Fruit fly (Drosophila melanogaster) whole organism, adult: Measurements from ENCODE around the gene chrb.

Experiments
- CG11617 ChIP-seq: fragments of 200-800 bp; sonication (Bioruptor generic); optimal IDR thresholded peaks from 2 replicates; lab custom pipeline; 2017; ENCODE audit warnings: mild to moderate bottlenecking, missing biosample characterization, missing genetic modification reagents, missing genetic modification characterization
- CG12768 ChIP-seq: fragments of 200-800 bp; sonication (Bioruptor generic); optimal IDR thresholded peaks from 2 replicates; lab custom pipeline; 2017; ENCODE audit warnings: missing biosample characterization, missing genetic modification characterization, mild to moderate bottlenecking, moderate library complexity, missing genetic modification reagents
- CG14711 ChIP-seq: fragments of 200-800 bp; sonication (Bioruptor generic); optimal IDR thresholded peaks from 2 replicates; lab custom pipeline; 2018; ENCODE audit warnings: missing biosample characterization, mild to moderate bottlenecking, missing genetic modification characterization, moderate library complexity
- CG1620 ChIP-seq: fragments of 200-800 bp; sonication (Bioruptor generic); optimal IDR thresholded peaks from 2 replicates; lab custom pipeline; 2016; ENCODE audit warnings: missing biosample characterization, missing genetic modification characterization
- CG33017 ChIP-seq: fragments of 200-800 bp; sonication (Bioruptor generic); optimal IDR thresholded peaks from 2 replicates; lab custom pipeline; 2018; ENCODE audit warnings: missing biosample characterization, mild to moderate bottlenecking, missing genetic modification characterization, moderate library complexity
- CG5204 ChIP-seq: fragments of 200-800 bp; sonication (Bioruptor generic); optimal IDR thresholded peaks from 2 replicates; lab custom pipeline; 2016; ENCODE audit warnings: missing biosample characterization, missing genetic modification characterization
- CG7045 ChIP-seq: fragments of 200-800 bp; sonication (Bioruptor generic); optimal IDR thresholded peaks from 2 replicates; lab custom pipeline; 2017; ENCODE audit warnings: missing biosample characterization, mild to moderate bottlenecking, missing genetic modification characterization
- CG7101 ChIP-seq: fragments of 200-800 bp; sonication (Bioruptor generic); optimal IDR thresholded peaks from 2 replicates; lab custom pipeline; 2018; ENCODE audit warnings: missing biosample characterization, mild to moderate bottlenecking, missing genetic modification characterization, moderate library complexity
- Clk ChIP-seq: fragments of 200-800 bp; sonication (Bioruptor generic); optimal IDR thresholded peaks from 2 replicates; lab custom pipeline; 2017; ENCODE audit warnings: missing biosample characterization, missing genetic modification characterization
- Crg-1 ChIP-seq: fragments of 200-800 bp; sonication (Bioruptor generic); optimal IDR thresholded peaks from 2 replicates; lab custom pipeline; 2016; ENCODE audit warnings: missing biosample characterization, missing genetic modification characterization
- Hr96 ChIP-seq: fragments of 200-800 bp; sonication (Bioruptor generic); optimal IDR thresholded peaks from 2 replicates; lab custom pipeline; 2016; ENCODE audit warnings: missing biosample characterization, missing genetic modification characterization
- Mnt ChIP-seq: fragments of 200-800 bp; sonication (Bioruptor generic); optimal IDR thresholded peaks from 2 replicates; lab custom pipeline; 2016; ENCODE audit warnings: missing biosample characterization, mild to moderate bottlenecking, missing genetic modification characterization
- bab1 ChIP-seq: fragments of 200-800 bp; sonication (Bioruptor generic); optimal IDR thresholded peaks from 3 replicates; lab custom pipeline; 2019; ENCODE audit warnings: missing biosample characterization, mild to moderate bottlenecking, missing genetic modification characterization, moderate library complexity
- cic ChIP-seq: fragments of 200-800 bp; sonication (Bioruptor generic); optimal IDR thresholded peaks from 2 replicates; lab custom pipeline; 2017; ENCODE audit warnings: missing biosample characterization, mild to moderate bottlenecking, missing genetic modification characterization, moderate library complexity
- cnc ChIP-seq, 2 experiments: fragments of >200 bp; optimal IDR thresholded peaks; 2 replicates each; lab custom pipeline; 2017
- kay ChIP-seq: fragments of 200-800 bp; sonication (Bioruptor generic); peaks from one replicate; lab custom pipeline; 2016; ENCODE audit warnings: missing biosample characterization, missing genetic modification characterization, borderline replicate concordance
- ovo ChIP-seq: fragments of 200-800 bp; sonication (Bioruptor generic); optimal IDR thresholded peaks from 2 replicates; lab custom pipeline; 2016; ENCODE audit warnings: missing biosample characterization, missing genetic modification characterization
- pad ChIP-seq: fragments of 200-800 bp; sonication (Bioruptor generic); optimal IDR thresholded peaks from 3 replicates; lab custom pipeline; 2017; ENCODE audit warnings: missing biosample characterization, missing genetic modification characterization, mild to moderate bottlenecking, moderate library complexity, missing genetic modification reagents
- tj ChIP-seq: fragments of 200-800 bp; sonication (Bioruptor generic); optimal IDR thresholded peaks from 3 replicates; lab custom pipeline; 2017; ENCODE audit warnings: missing biosample characterization, mild to moderate bottlenecking, missing genetic modification characterization, moderate library complexity
- toe ChIP-seq: fragments of 200-800 bp; sonication (Bioruptor generic); optimal IDR thresholded peaks from 2 replicates; lab custom pipeline; 2016; ENCODE audit warnings: missing biosample characterization, missing genetic modification characterization

The chrb gene

DNA sequence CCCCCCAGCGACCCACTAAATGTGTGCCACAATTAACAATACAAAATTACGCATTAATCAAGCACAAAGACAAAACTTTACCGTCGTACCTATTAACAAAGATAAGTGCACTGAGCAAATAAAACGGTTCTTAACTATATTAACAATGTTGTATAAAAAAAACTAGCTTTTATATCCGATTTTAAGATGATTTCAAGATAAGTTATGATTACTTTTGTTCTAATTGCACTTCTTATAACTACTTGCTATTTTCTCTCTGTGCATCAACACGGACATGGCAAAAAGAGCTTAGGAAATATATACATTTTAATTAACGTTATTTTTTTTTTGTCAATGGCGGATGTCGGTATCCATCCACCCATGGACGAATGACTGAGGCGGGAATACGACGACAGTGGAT lies 48.8 kb downstream of the chrb start:
- no peak for TF ChIP-seq CG14711 (tag; lab: Kevin White, UChicago)
- TF ChIP-seq CG33017 (tag; lab: Kevin White, UChicago), result no peak
- no peak for TF ChIP-seq Clk (GFP tag; lab: Kevin White, UChicago)

DNA sequence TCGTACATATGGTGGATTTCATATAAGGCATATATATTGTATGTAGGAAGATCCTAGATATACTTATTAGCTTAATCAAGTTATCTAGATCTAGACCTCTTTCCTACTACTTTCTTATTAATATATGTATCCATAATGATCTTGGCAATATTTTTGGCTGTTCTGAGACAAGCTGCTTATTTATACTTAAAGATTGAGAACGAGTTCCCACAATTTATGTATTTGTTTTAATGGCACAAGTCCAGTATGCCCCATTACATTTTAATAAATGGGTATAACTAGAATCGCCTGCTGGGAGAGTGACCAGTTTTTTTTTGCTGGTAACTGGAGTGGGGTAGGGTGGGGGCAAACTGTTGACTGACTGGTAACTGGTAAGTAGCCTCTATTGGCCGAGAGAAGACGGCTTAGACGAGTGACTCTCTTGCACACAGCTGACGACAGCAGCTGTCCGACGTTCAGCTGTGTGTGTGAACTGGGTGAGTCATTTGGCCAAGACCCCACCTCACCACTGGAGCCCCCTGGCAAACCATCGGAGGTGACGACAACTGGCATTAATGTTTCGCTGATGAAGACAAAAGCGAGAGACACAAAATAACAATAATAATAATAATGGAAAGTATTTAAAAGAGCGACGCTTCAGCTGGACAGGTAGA lies 49.5 kb downstream of the chrb start:
- TF ChIP-seq kay (GFP tag; lab: Kevin White, UChicago), result peak; percentile 89
- no peak for TF ChIP-seq CG12768 (GFP tag; lab: Kevin White, UChicago)
- TF ChIP-seq tj (GFP tag; lab: Kevin White, UChicago), result peak; percentile 81

DNA sequence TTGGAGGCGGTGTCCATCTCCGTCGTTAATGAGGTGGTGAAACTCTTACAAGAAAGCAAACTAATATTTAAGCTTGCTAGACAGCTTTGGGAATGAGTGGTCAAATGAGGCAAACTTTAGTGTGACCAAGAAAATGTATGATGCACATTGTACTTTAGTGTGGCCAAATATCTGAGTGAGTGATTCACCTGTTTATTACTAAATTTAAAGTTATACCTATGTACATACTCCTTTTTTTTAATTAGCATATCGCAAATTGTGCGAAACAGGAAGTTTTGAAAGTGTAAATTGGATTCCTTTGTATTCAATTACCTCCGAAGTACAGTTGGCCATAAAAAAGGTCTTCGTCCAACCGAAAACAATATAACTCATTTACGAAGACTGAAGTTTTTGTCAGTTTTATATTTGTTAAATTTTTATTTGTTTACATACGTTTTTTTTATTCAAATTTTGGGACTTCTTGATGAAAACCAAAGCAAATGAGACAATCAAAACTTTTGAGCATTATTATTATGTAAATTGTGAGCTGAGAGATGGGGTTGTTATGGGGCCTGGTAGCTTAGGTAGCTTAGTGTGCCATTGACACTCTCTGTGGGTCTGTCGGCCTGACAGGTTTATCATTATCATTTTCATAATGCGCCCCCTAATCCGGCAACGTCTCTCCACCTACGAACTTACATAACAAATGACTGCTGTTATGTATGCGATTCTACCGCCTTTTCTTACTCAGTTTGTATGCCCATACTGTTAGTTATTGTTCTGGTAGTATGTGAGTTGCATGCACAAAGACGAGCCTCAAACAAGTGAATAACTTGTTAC lies 52.4 kb downstream of the chrb start:
- TF ChIP-seq kay (GFP tag; lab: Kevin White, UChicago) (no peak), CG7101 (tag; lab: Kevin White, UChicago) (no peak), toe (GFP tag; lab: Kevin White, UChicago) (no peak), ovo (GFP tag; lab: Kevin White, UChicago) (no peak), pad (no peak), Crg-1 (no peak), CG12768 (GFP tag; lab: Kevin White, UChicago) (no peak), CG7045 (GFP tag; lab: Kevin White, UChicago) (no peak), Mnt (GFP tag; lab: Kevin White, UChicago) (no peak), CG1620 (GFP tag; lab: Kevin White, UChicago) (no peak), bab1 (GFP tag; lab: Kevin White, UChicago) (no peak), cic (GFP tag; lab: Kevin White, UChicago) (no peak), cnc (optimal IDR thresholded peaks at IDR 0.05; lab: Kevin White, UChicago) (no peak), Hr96 (GFP tag; lab: Kevin White, UChicago) (no peak), tj (GFP tag; lab: Kevin White, UChicago) (no peak), CG5204 (no peak), CG14711 (tag; lab: Kevin White, UChicago) (no peak), CG11617 (GFP tag; lab: Kevin White, UChicago) (no peak), Clk (GFP tag; lab: Kevin White, UChicago) (no peak), CG33017 (tag; lab: Kevin White, UChicago) (no peak)

DNA sequence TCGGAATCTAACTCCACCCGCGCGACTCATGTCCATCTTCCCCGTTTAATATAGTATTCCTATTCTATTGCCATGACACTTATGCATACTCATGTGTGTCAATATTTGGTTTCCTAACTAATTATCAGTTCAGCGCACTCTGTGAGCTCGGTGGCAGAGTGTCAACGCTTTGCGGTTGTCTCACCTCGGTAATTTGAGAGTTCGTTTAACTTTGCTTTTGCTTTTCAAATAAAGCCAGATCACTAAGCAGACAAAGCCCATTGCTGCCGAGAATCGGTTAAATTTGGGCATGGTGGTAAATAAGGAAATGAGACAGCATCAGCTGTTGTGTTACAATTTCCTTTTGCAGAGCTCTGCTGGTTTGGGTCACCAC lies 53.0 kb downstream of the chrb start:
- peak; percentile 42 for TF ChIP-seq Crg-1
- no peak for TF ChIP-seq cnc (optimal IDR thresholded peaks at IDR 0.05; lab: Kevin White, UChicago)
- TF ChIP-seq bab1 (GFP tag; lab: Kevin White, UChicago), result no peak
- peak; percentile 26 for TF ChIP-seq CG7101 (tag; lab: Kevin White, UChicago)
- peak; percentile 6 for TF ChIP-seq cic (GFP tag; lab: Kevin White, UChicago)

DNA sequence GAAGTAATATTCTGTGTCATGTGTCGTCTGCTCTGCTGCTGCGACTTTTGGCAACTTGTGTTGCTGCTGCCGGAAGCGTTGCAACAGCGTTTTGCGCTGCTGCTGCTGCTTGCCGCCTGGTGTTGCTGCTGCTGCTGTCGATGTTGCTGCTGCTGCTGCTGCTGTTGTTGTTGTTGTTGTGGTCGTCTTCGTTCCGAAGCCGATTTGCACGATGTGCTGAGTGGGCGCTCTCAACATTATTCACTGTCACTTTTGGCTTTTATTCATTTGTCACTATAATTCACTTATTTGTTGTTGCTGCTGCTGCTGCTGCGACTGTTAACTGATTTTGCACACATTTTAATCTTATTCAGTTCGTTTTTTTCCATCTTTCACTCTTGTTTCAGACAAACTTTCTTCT lies 55.1 kb downstream of the chrb start:
- no peak for TF ChIP-seq CG7101 (tag; lab: Kevin White, UChicago)
- peak; percentile 1 for TF ChIP-seq tj (GFP tag; lab: Kevin White, UChicago)

DNA sequence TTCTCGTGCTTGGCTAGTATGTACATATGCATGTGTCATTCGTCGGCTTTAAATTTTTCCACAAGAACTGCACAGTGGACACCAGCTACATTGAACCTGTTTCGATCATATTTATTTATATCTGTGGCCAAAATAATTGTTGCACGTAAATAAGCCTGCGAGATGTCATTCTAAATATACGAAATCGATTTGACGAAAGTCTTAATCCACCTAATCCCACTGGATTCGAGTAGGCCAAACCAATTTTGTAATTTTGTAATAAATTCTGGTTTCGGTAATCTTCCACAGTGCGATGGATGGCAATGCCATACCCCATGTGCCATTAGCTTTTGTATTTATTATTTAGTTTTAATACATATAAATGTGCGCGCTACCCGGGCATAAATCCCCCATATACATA lies 55.6 kb downstream of the chrb start:
- no peak for TF ChIP-seq tj (GFP tag; lab: Kevin White, UChicago)
- TF ChIP-seq CG1620 (GFP tag; lab: Kevin White, UChicago), result no peak
- TF ChIP-seq kay (GFP tag; lab: Kevin White, UChicago), result no peak
- no peak for TF ChIP-seq CG14711 (tag; lab: Kevin White, UChicago)
- no peak for TF ChIP-seq CG12768 (GFP tag; lab: Kevin White, UChicago)
- TF ChIP-seq cic (GFP tag; lab: Kevin White, UChicago), result no peak
- no peak for TF ChIP-seq bab1 (GFP tag; lab: Kevin White, UChicago)
- TF ChIP-seq Hr96 (GFP tag; lab: Kevin White, UChicago), result no peak
- no peak for TF ChIP-seq CG11617 (GFP tag; lab: Kevin White, UChicago)
- TF ChIP-seq cnc (optimal IDR thresholded peaks at IDR 0.05; lab: Kevin White, UChicago), result no peak
- no peak for TF ChIP-seq toe (GFP tag; lab: Kevin White, UChicago)
- no peak for TF ChIP-seq CG5204
- TF ChIP-seq CG7045 (GFP tag; lab: Kevin White, UChicago), result no peak
- TF ChIP-seq CG7101 (tag; lab: Kevin White, UChicago), result no peak
